Fruit fly (Drosophila melanogaster) whole organism, embryonic: ENCODE results near the gene CG12017.

Experiments used
- CG2202 ChIP-seq: fragments of 200-800 bp; sonication (Bioruptor generic); optimal IDR thresholded peaks from 2 replicates; lab custom pipeline; 2018; ENCODE audit warnings: missing biosample characterization, mild to moderate bottlenecking, missing genetic modification characterization
- CG31441 ChIP-seq: fragments of 200-800 bp; sonication (Bioruptor generic); IDR thresholded peaks from 2 replicates; pipeline ENCODE4 v1.3.6; 2022; ENCODE audit warnings: missing biosample characterization, missing genetic modification characterization
- E2f2 ChIP-seq: fragments of 200-800 bp; sonication (Bioruptor generic); IDR thresholded peaks from 2 replicates; pipeline ENCODE4 v1.3.6; 2022; ENCODE audit warnings: missing biosample characterization, missing genetic modification characterization
- H2.0 ChIP-seq: fragments of 200-800 bp; sonication (Bioruptor generic); IDR thresholded peaks from 2 replicates; pipeline ENCODE4 v1.3.6; 2022; ENCODE audit warnings: missing biosample characterization, missing genetic modification characterization
- Ravus ChIP-seq: fragments of 200-800 bp; sonication (Bioruptor generic); IDR thresholded peaks from 2 replicates; pipeline ENCODE4 v1.3.6; 2022; ENCODE audit warnings: missing biosample characterization, missing genetic modification characterization
- jumu ChIP-seq: fragments of 200-800 bp; sonication (Bioruptor generic); optimal IDR thresholded peaks from 3 replicates; lab custom pipeline; 2016; ENCODE audit warnings: missing biosample characterization, missing genetic modification characterization
- kay ChIP-seq: fragments of 200-800 bp; sonication (Bioruptor generic); optimal IDR thresholded peaks from 2 replicates; lab custom pipeline; 2016; ENCODE audit warnings: missing biosample characterization, missing genetic modification characterization
- repo ChIP-seq: fragments of 200-800 bp; sonication (Bioruptor generic); optimal IDR thresholded peaks from 2 replicates; lab custom pipeline; 2016; ENCODE audit warnings: missing biosample characterization, missing genetic modification characterization
- rib ChIP-seq: fragments of 200-800 bp; sonication (Bioruptor generic); IDR thresholded peaks from 2 replicates; pipeline ENCODE4 v1.3.6; 2022; ENCODE audit warnings: missing biosample characterization, missing genetic modification characterization
- sens-2 ChIP-seq: fragments of 200-800 bp; sonication (Bioruptor generic); IDR thresholded peaks from 2 replicates; pipeline ENCODE4 v1.3.6; 2022; ENCODE audit warnings: missing biosample characterization, missing genetic modification characterization

- TF ChIP-seq kay (no peak), rib (GFP tag; lab: Robert Waterston, UW) (no peak), CG31441 (GFP tag; lab: Robert Waterston, UW) (no peak), Ravus (GFP tag; lab: Robert Waterston, UW) (no peak), jumu (GFP tag; lab: Kevin White, UChicago) (no peak), sens-2 (GFP tag; lab: Robert Waterston, UW) (no peak), H2.0 (GFP tag; lab: Robert Waterston, UW) (no peak), E2f2 (GFP tag; lab: Robert Waterston, UW) (no peak), CG2202 (no peak), repo (GFP tag; lab: Kevin White, UChicago) (no peak)
These were observed 34.0 kb downstream of the CG12017 start, which contains the start of gene Drsl2 for dm6 chr3L:3314049-3314448.
